Fruit fly (Drosophila melanogaster) Kc167 (cell line): ENCODE results near the gene Fkbp39.

ENCODE experiments used
- Myc ChIP-seq: fragments of >200 bp; optimal IDR thresholded peaks from 2 replicates; lab custom pipeline; 2017; ENCODE audit warnings: missing external identifiers
- Sin3A ChIP-seq: fragments of >200 bp; optimal IDR thresholded peaks from 2 replicates; lab custom pipeline; 2018; ENCODE audit warnings: missing external identifiers
- h ChIP-seq: fragments of >200 bp; optimal IDR thresholded peaks from 3 replicates; lab custom pipeline; 2018; ENCODE audit warnings: missing external identifiers
- insv ChIP-seq: fragments of >200 bp; optimal IDR thresholded peaks from 3 replicates; lab custom pipeline; 2018; ENCODE audit warnings: missing external identifiers
- psq ChIP-seq: fragments of >200 bp; optimal IDR thresholded peaks from 2 replicates; lab custom pipeline; 2017; ENCODE audit warnings: missing external identifiers
- ttk ChIP-seq: sonication (Bioruptor generic); optimal IDR thresholded peaks from 2 replicates; lab custom pipeline; 2017; ENCODE audit warnings: missing external identifiers

- TF ChIP-seq h (lab: Kevin White, UChicago) = no peak
- no peak for TF ChIP-seq Myc (lab: Kevin White, UChicago)
- TF ChIP-seq psq (lab: Kevin White, UChicago) = no peak
- no peak for TF ChIP-seq Sin3A
- no peak for TF ChIP-seq ttk (lab: Kevin White, UChicago)
- no peak for TF ChIP-seq insv (lab: Kevin White, UChicago)
Observed at dm6 chr3R:15371833-15372232, 38.9 kb upstream of the Fkbp39 start, which contains the start of the genes Ccm3 and CG6136.
